Worm (Caenorhabditis elegans) whole organism, L4 larva: ENCODE measurements around the gene Y53F4B.9.

Source experiments
- egl-43 ChIP-seq: fragments of 200-800 bp; sonication (Bioruptor generic); IDR thresholded peaks from 2 replicates; pipeline ENCODE4 v1.3.6; 2022; ENCODE audit warnings: missing genetic modification reagents, missing genetic modification characterization, missing compliant biosample characterization
- fkh-10 ChIP-seq: fragments of 150-350 bp; optimal IDR thresholded peaks from 2 replicates; lab custom pipeline; 2014; ENCODE audit warnings: missing biosample characterization, missing genetic modification reagents, missing genetic modification characterization
- nhr-25 ChIP-seq: sonication (generic microtip); optimal IDR thresholded peaks from 2 replicates; lab custom pipeline; 2017; ENCODE audit warnings: missing genetic modification characterization, mild to moderate bottlenecking, missing compliant biosample characterization, antibody characterized with exemption, moderate library complexity, borderline replicate concordance; ENCODE audit not compliant: insufficient read depth
- nhr-28 ChIP-seq: fragments of 150-350 bp; optimal IDR thresholded peaks from 2 replicates; lab custom pipeline; 2014; ENCODE audit warnings: missing biosample characterization, missing genetic modification characterization
- snpc-4 ChIP-seq: fragments of 150-350 bp; optimal IDR thresholded peaks from 2 replicates; lab custom pipeline; 2014; ENCODE audit warnings: missing biosample characterization, missing genetic modification characterization

- TF ChIP-seq fkh-10 (GFP tag; lab: Kevin White, UChicago): no peak
- no peak for TF ChIP-seq nhr-25 (tag; lab: Kevin White, UChicago)
- no peak for TF ChIP-seq egl-43 (GFP tag; lab: Robert Waterston, UW)
- no peak for TF ChIP-seq nhr-28
- TF ChIP-seq snpc-4 (tag; lab: Kevin White, UChicago): no peak
These were observed 26.3 kb downstream of the Y53F4B.9 start, which contains the start of gene Y53F4B.5 for ce11 chrII:14983909-14984308.
